Fruit fly (Drosophila melanogaster) Kc167 (cell line): ENCODE measurements around the gene GXIVsPLA2.

Experiments
- Myc ChIP-seq: fragments of >200 bp; optimal IDR thresholded peaks from 2 replicates; lab custom pipeline; 2017; ENCODE audit warnings: missing external identifiers
- Sin3A ChIP-seq: fragments of >200 bp; optimal IDR thresholded peaks from 2 replicates; lab custom pipeline; 2018; ENCODE audit warnings: missing external identifiers
- h ChIP-seq: fragments of >200 bp; optimal IDR thresholded peaks from 3 replicates; lab custom pipeline; 2018; ENCODE audit warnings: missing external identifiers
- insv ChIP-seq: fragments of >200 bp; optimal IDR thresholded peaks from 3 replicates; lab custom pipeline; 2018; ENCODE audit warnings: missing external identifiers
- psq ChIP-seq: fragments of >200 bp; optimal IDR thresholded peaks from 2 replicates; lab custom pipeline; 2017; ENCODE audit warnings: missing external identifiers

DNA sequence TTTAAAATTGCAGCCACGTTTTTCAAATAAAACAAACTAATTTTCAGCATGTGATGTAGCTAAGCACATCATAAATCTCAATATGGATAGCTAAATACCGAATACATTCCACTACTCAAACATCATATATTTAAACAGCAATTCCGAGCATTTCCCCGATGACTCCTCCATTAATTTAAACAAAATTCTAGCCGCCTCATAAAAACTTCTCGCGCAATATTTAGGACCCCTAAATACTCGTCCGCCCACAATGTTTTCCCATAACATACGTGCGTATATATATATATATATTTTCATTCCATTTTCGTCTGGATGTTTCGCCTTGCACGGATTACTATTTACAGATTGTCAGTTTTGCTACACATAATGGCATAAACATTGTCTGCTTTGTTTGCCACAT is 41.1 kb downstream of the GXIVsPLA2 start:
- TF ChIP-seq insv = no peak
- TF ChIP-seq Myc (lab: Kevin White, UChicago) = no peak
- no peak for TF ChIP-seq h (lab: Kevin White, UChicago)
- no peak for TF ChIP-seq Sin3A (lab: Kevin White, UChicago)
- TF ChIP-seq psq = no peak
